Fruit fly (Drosophila melanogaster) Kc167 (cell line): ENCODE data around the gene sqd.

ENCODE experiments used
- Myc ChIP-seq: fragments of >200 bp; optimal IDR thresholded peaks from 2 replicates; lab custom pipeline; 2017; ENCODE audit warnings: missing external identifiers
- Sin3A ChIP-seq: fragments of >200 bp; optimal IDR thresholded peaks from 2 replicates; lab custom pipeline; 2018; ENCODE audit warnings: missing external identifiers
- h ChIP-seq: fragments of >200 bp; optimal IDR thresholded peaks from 3 replicates; lab custom pipeline; 2018; ENCODE audit warnings: missing external identifiers
- insv ChIP-seq: fragments of >200 bp; optimal IDR thresholded peaks from 3 replicates; lab custom pipeline; 2018; ENCODE audit warnings: missing external identifiers
- ttk ChIP-seq: sonication (Bioruptor generic); optimal IDR thresholded peaks from 2 replicates; lab custom pipeline; 2017; ENCODE audit warnings: missing external identifiers

- TF ChIP-seq Sin3A (lab: Kevin White, UChicago), result no peak
- TF ChIP-seq Myc, result no peak
- TF ChIP-seq insv (lab: Kevin White, UChicago), result no peak
- TF ChIP-seq h (lab: Kevin White, UChicago), result no peak
- TF ChIP-seq ttk (lab: Kevin White, UChicago), result no peak
Measured at dm6 chr3R:13592557-13592956, 53.5 kb downstream of the sqd start, which contains the start of gene CG14369.
